Worm (Caenorhabditis elegans): ENCODE measurements around the gene Y49F6C.2.

DNA sequence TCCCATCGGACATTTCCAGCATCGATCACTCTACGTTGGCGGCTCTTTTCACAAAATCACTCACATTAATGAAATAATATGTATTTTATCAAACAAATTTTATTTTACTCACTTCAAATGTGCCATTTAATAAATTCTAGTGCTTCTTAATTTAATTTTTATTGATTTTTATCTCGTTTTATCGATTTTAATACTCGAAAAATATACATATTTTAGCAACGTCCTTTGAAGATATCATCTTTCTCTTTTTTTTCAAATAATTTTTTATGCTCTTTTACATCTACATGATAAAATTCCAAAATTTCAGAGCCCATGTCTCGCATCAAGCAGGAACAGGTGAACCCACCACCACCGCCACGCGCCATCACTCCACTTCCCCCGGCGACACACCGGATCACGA is 19.5 kb upstream of the Y49F6C.2 start, which contains the start of the genes lido-14 and bath-27:
- TF ChIP-seq ztf-29 (GFP tag; IDR thresholded peaks at IDR 0.05): no peak
- TF ChIP-seq klf-2 (GFP tag; conservative IDR thresholded peaks at IDR 0.05): no peak
- no peak for TF ChIP-seq cog-1 (tag; optimal IDR thresholded peaks at IDR 0.05)
- no peak for TF ChIP-seq flt-1 (GFP tag; IDR thresholded peaks at IDR 0.05)

Data from whole organism, midembryonic.